Worm (Caenorhabditis elegans): ENCODE measurements around the gene F57B7.2.

Gene F57B7.2

DNA sequence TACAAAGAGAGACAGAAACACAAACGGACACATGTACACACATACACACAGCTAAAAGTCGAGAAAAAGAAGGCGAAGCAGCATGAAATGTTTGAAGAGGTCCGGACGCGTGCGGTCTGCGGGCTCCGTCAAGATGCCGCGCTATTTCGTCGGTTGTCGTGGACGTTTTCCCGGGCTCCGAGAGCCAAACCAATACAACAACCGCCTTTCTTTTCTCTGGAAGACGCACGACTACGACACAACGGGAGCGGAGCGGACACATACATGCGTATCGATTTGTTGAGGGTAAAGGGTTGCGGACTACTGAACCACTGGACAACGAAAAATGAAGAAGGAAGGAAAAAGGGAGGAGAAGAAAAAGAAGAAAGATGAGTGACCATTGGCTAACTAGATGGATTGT lies 2.0 kb upstream of the F57B7.2 start:
- TF ChIP-seq tbx-8 (GFP tag; optimal IDR thresholded peaks at IDR 0.05) (no peak), ces-1 (GFP tag; optimal IDR thresholded peaks at IDR 0.05) (peak; percentile 44), flh-1 (GFP tag; optimal IDR thresholded peaks at IDR 0.05) (no peak), sem-2 (GFP tag; optimal IDR thresholded peaks at IDR 0.05) (no peak), elt-1 (tag; optimal IDR thresholded peaks at IDR 0.05; ENCODE audit: borderline replicate concordance, insufficient read depth) (no peak), ham-2 (GFP tag; optimal IDR thresholded peaks at IDR 0.05) (no peak), lsy-2 (tag; optimal IDR thresholded peaks at IDR 0.05) (no peak), unc-39 (tag; optimal IDR thresholded peaks at IDR 0.05) (no peak), ceh-83 (GFP tag; optimal IDR thresholded peaks at IDR 0.05) (no peak), unc-62 (GFP tag; optimal IDR thresholded peaks at IDR 0.05) (no peak), nhr-12 (tag; optimal IDR thresholded peaks at IDR 0.05) (no peak), nhr-76 (tag; optimal IDR thresholded peaks at IDR 0.05) (no peak), M03D4.4 (tag; optimal IDR thresholded peaks at IDR 0.05) (peak; percentile 4), mls-2 (tag; optimal IDR thresholded peaks at IDR 0.05) (peak; percentile 4), nhr-28 (tag; optimal IDR thresholded peaks at IDR 0.05) (no peak), zip-8 (tag; optimal IDR thresholded peaks at IDR 0.05) (no peak), pha-4 (tag; optimal IDR thresholded peaks at IDR 0.05) (no peak), ceh-39 (tag; optimal IDR thresholded peaks at IDR 0.05) (no peak), cnd-1 (tag; optimal IDR thresholded peaks at IDR 0.05) (no peak), lin-13 (tag; optimal IDR thresholded peaks at IDR 0.05) (no peak), bed-3 (GFP tag; optimal IDR thresholded peaks at IDR 0.05) (no peak), elt-3 (tag; optimal IDR thresholded peaks at IDR 0.05) (no peak), unc-120 (tag; optimal IDR thresholded peaks at IDR 0.05; ENCODE audit: poor library complexity, severe bottlenecking) (no peak), drap-1 (GFP tag; optimal IDR thresholded peaks at IDR 0.05) (peak; percentile 12)

DNA sequence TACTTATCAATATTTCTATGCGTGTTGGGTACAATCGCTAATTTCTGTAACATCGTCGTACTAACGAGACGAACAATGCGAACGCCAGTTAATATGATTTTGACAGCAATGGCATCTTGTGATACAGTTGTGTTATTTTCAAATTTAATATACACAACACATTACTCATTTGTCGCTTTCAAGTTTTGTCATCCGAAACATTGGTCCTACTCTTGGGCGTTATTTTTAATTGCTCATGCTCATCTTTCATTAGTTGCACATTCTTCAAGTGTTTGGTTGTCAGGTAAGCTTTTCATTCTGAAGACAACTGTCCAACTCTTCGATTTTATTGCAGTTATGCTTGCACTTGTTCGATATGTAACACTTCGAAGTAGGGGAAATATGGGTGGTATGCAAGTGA lies 4.2 kb downstream of the F57B7.2 start:
- TF ChIP-seq elt-1 (tag; optimal IDR thresholded peaks at IDR 0.05; ENCODE audit: borderline replicate concordance, insufficient read depth) (no peak), bed-3 (GFP tag; optimal IDR thresholded peaks at IDR 0.05) (no peak), ham-2 (GFP tag; optimal IDR thresholded peaks at IDR 0.05) (no peak), mep-1 (tag; optimal IDR thresholded peaks at IDR 0.05) (no peak), M03D4.4 (tag; optimal IDR thresholded peaks at IDR 0.05) (no peak), nhr-76 (tag; optimal IDR thresholded peaks at IDR 0.05) (no peak), nhr-28 (tag; optimal IDR thresholded peaks at IDR 0.05) (no peak)

DNA sequence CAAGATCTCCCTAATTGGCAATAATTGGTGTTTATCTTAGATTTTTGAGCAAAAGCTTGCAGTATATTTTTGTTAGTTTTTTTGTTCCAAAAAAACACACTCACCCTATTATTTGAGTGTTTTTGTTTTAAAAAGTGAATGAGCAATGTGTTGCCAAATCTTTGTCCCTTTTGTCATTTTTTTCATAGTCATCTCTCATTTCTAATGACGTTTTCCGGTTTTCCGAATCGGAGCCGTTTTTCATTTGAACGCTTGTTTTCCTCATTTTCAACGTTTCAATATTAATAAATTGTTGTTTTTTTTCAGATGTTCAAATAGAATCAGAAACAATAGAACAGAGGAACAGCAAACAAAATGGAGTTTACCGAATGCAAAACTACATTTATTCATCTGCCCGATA lies 4.9 kb downstream of the F57B7.2 start, which contains the start of gene dmsr-1:
Gene dmsr-1 (plus strand): TSS at position 301 of the 400 bp plus-strand sequence.
- TF ChIP-seq nhr-28 (tag; optimal IDR thresholded peaks at IDR 0.05) (no peak), mls-2 (tag; optimal IDR thresholded peaks at IDR 0.05) (no peak), drap-1 (GFP tag; optimal IDR thresholded peaks at IDR 0.05) (no peak), mep-1 (tag; optimal IDR thresholded peaks at IDR 0.05) (no peak), ztf-11 (tag; optimal IDR thresholded peaks at IDR 0.05) (no peak), bed-3 (GFP tag; optimal IDR thresholded peaks at IDR 0.05) (no peak), nhr-76 (tag; optimal IDR thresholded peaks at IDR 0.05) (no peak), lsy-2 (tag; optimal IDR thresholded peaks at IDR 0.05) (no peak), ham-2 (GFP tag; optimal IDR thresholded peaks at IDR 0.05) (no peak), mab-5 (tag; optimal IDR thresholded peaks at IDR 0.05) (no peak)

DNA sequence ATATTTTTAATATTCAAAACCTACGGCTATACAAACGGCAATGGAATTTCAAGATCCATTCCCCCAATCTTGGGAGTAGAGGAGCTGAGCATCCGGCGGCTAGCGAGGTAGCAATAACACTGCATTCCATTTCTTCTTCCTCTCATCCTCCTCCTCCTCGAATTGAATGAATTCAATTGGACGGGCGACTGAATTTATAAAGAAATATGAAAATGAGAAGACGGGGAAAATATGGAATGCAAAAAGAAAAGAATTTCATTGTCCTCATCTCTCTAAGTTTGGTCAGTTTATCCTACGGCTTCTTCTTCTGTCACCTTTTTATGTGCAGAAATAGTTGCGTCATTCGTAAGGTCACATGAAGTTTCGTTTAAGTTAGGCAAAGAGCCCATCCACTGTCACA lies 7.0 kb downstream of the F57B7.2 start:
- TF ChIP-seq zip-8 (tag; optimal IDR thresholded peaks at IDR 0.05), result peak; percentile 47
- no peak for TF ChIP-seq ceh-43 (GFP tag; optimal IDR thresholded peaks at IDR 0.05)
- TF ChIP-seq ham-2 (GFP tag; optimal IDR thresholded peaks at IDR 0.05), result no peak
- no peak for TF ChIP-seq lin-13 (tag; optimal IDR thresholded peaks at IDR 0.05)
- TF ChIP-seq ces-1 (GFP tag; optimal IDR thresholded peaks at IDR 0.05), result peak; percentile 67
- TF ChIP-seq unc-62 (GFP tag; optimal IDR thresholded peaks at IDR 0.05), result no peak

DNA sequence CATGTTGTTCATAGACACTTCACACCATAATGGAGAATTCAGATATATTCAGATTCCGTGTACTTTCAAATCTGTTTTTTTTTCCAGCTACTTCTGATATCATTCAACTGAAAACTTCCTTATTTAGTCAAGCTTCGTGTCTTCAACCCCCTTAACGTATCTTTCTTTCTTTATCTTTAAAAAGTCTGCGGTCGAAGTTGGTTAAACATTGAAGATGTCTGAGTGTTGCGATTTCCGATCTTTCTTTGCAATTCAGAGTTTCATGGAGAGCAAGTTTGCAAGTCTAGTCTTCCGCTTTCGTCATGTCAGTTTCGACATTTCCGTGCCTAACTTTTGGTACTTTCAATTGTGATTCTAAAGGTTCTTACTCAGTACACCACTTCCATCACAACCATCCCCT lies 8.2 kb downstream of the F57B7.2 start:
- TF ChIP-seq mep-1 (tag; optimal IDR thresholded peaks at IDR 0.05) (no peak), zip-8 (tag; optimal IDR thresholded peaks at IDR 0.05) (no peak), sem-2 (GFP tag; optimal IDR thresholded peaks at IDR 0.05) (no peak), nhr-12 (tag; optimal IDR thresholded peaks at IDR 0.05) (no peak), lin-13 (tag; optimal IDR thresholded peaks at IDR 0.05) (no peak), unc-62 (GFP tag; optimal IDR thresholded peaks at IDR 0.05) (no peak), unc-39 (tag; optimal IDR thresholded peaks at IDR 0.05) (no peak), flh-1 (GFP tag; optimal IDR thresholded peaks at IDR 0.05) (no peak), ceh-39 (tag; optimal IDR thresholded peaks at IDR 0.05) (no peak), lin-32 (GFP tag; optimal IDR thresholded peaks at IDR 0.05) (no peak), mab-5 (tag; optimal IDR thresholded peaks at IDR 0.05) (no peak), lsy-2 (tag; optimal IDR thresholded peaks at IDR 0.05) (no peak), nhr-76 (tag; optimal IDR thresholded peaks at IDR 0.05) (no peak), bed-3 (GFP tag; optimal IDR thresholded peaks at IDR 0.05) (no peak), unc-120 (tag; optimal IDR thresholded peaks at IDR 0.05; ENCODE audit: poor library complexity, severe bottlenecking) (no peak), ham-2 (GFP tag; optimal IDR thresholded peaks at IDR 0.05) (no peak), nhr-2 (tag; optimal IDR thresholded peaks at IDR 0.05) (no peak)

All from whole organism, mixed stage, embryonic.